Worm (Caenorhabditis elegans): ENCODE results near the gene gem-1.

DNA sequence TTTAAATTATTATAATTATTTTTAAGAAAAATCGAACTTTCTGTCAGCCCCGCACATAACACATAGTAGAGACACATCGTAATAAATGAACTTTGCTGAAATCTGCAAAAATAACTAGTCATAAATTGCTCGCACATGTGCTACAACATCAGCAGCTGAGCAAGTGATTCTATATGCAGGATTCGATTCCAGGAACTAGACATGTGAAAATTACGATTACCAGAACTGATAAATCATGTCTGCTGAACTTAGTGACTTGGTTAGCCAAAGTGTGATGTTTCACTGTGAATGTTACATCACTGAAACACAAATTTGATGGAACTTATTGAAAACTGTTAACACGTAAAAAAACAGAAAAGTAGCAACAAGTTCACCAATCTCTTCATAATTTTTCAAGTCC lies 29.5 kb downstream of the gem-1 start:
- no peak for TF ChIP-seq ZK546.5 (tag; optimal IDR thresholded peaks at IDR 0.05)
- TF ChIP-seq lin-39 (tag; optimal IDR thresholded peaks at IDR 0.05): no peak
- TF ChIP-seq ztf-4 (tag; optimal IDR thresholded peaks at IDR 0.05): no peak
- TF ChIP-seq unc-39 (tag; optimal IDR thresholded peaks at IDR 0.05): no peak
- TF ChIP-seq nhr-237 (tag; optimal IDR thresholded peaks at IDR 0.05): no peak
- TF ChIP-seq sma-9 (GFP tag; optimal IDR thresholded peaks at IDR 0.05): peak; percentile 8
- TF ChIP-seq sma-9 (tag; optimal IDR thresholded peaks at IDR 0.05): no peak
- no peak for TF ChIP-seq sma-3 (GFP tag; optimal IDR thresholded peaks at IDR 0.05)
- TF ChIP-seq unc-55 (GFP tag; optimal IDR thresholded peaks at IDR 0.05): no peak
- TF ChIP-seq blmp-1 (tag; optimal IDR thresholded peaks at IDR 0.05; ENCODE audit: insufficient read depth): no peak
- no peak for TF ChIP-seq nhr-21 (tag; optimal IDR thresholded peaks at IDR 0.05)
- no peak for TF ChIP-seq elt-3 (tag; optimal IDR thresholded peaks at IDR 0.05)

Data from whole organism, L2 larva.